Fruit fly (Drosophila melanogaster): Measurements from ENCODE around the gene CG1092.

Gene CG1092

DNA sequence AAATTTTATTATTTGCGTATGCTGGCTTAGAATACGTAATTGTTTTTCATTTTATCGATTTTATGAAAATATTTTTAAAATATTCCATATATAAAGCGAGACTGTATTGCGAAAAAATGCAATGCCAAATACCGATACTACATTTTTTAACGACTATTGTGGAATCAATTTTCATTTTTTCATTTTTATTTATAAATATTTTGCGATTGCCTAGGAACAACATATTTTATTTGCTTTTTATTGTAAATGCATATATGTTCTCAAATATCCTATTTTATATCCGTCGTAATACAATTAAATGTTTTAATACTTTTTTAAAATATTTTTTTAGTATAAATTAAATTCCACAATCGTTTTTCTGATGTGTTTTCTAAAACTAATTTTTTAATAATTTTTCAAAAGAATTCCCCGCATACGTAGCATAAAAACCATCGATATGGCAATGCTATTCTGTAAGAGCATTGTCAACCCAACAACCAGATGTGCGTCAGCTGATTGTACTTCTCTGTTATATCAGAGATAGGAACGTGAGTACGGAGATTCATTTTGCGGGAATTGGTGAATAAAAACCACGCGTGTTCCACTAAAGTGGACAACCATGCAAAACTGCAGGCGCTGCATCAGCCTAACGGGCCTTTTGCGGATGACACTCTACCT lies 44.6 kb downstream of the CG1092 start, which contains the start of gene Suv3:
TSS of gene Suv3 (plus strand) at position 489 of the 657 bp plus-strand sequence.
- peak; percentile 49 for TF ChIP-seq noc (tag; optimal IDR thresholded peaks at IDR 0.05)

Measured in whole organism, larva.